Fruit fly (Drosophila melanogaster): ENCODE results near the gene IPIP.

IPIP gene

DNA sequence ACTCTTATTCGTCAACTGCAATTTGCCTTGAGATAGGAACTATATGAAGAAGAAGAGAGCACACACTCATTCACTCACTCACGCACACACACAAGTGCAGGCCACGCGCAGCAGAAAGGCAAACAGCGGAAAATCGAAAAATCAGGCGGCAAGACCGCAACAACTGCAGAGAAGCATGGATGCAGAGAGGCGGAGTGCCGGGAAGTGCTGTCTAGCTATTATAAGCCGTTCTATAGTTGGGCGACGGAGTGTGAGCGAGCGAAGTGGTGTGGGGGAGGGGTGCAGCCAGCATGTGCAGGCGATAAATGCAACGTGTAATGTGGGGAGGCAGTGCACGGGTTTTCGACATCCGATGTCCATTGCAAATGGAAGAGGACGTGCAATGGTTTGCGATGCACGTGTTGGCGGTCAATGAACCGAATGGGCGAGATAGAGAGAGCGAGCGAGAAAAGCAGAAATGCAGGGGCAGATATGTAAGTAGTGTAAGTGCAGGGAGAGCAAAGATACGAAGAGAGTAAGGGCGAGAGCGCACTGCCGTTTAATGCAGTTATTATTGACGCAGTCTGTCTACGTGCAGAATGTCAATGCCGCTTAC is 31.1 kb downstream of the IPIP start (continued):
- TF ChIP-seq eve (GFP tag; optimal IDR thresholded peaks at IDR 0.05) = no peak
- TF ChIP-seq CG14014 (GFP tag; IDR thresholded peaks at IDR 0.05) = no peak
- no peak for TF ChIP-seq hkb (optimal IDR thresholded peaks at IDR 0.05)
- no peak for TF ChIP-seq hkb (GFP tag; IDR thresholded peaks at IDR 0.05)
- no peak for TF ChIP-seq CG12236 (GFP tag; optimal IDR thresholded peaks at IDR 0.05)
- TF ChIP-seq kah (GFP tag; optimal IDR thresholded peaks at IDR 0.05) = peak; percentile 46
- TF ChIP-seq CG8281 (tag; optimal IDR thresholded peaks at IDR 0.05) = no peak
- TF ChIP-seq Lhr (GFP tag; optimal IDR thresholded peaks at IDR 0.05) = no peak
- TF ChIP-seq CG11560 (tag; IDR thresholded peaks at IDR 0.05) = no peak
- TF ChIP-seq chm (GFP tag; IDR thresholded peaks at IDR 0.05) = peak; percentile 41; the same call in 1 of the 2 replicates
- no peak for TF ChIP-seq dati (GFP tag; IDR thresholded peaks at IDR 0.05)
- TF ChIP-seq Dbx (GFP tag; IDR thresholded peaks at IDR 0.05) = no peak
- no peak for TF ChIP-seq disco-r (GFP tag; optimal IDR thresholded peaks at IDR 0.05)
- TF ChIP-seq fd64A (GFP tag; optimal IDR thresholded peaks at IDR 0.05) = peak; percentile 38
- no peak for TF ChIP-seq zfh1 (GFP tag; IDR thresholded peaks at IDR 0.05)
- no peak for TF ChIP-seq Hr51 (GFP tag; optimal IDR thresholded peaks at IDR 0.05)
- TF ChIP-seq CG11085 (GFP tag; IDR thresholded peaks at IDR 0.05) = no peak
- no peak for TF ChIP-seq prd (optimal IDR thresholded peaks at IDR 0.05)
- TF ChIP-seq prd (GFP tag; IDR thresholded peaks at IDR 0.05) = peak; percentile 18; the same call in 1 of the 3 replicates
- no peak for TF ChIP-seq B-H1 (GFP tag; IDR thresholded peaks at IDR 0.05)
- peak; percentile 94 for TF ChIP-seq gcm (GFP tag; optimal IDR thresholded peaks at IDR 0.05)
- no peak for TF ChIP-seq CG15269 (tag; optimal IDR thresholded peaks at IDR 0.05)
- TF ChIP-seq CG9932 (GFP tag; IDR thresholded peaks at IDR 0.05) = no peak
- TF ChIP-seq CG10366 (GFP tag; IDR thresholded peaks at IDR 0.05) = no peak
- TF ChIP-seq CG11093 (GFP tag; IDR thresholded peaks at IDR 0.05) = no peak
- no peak for TF ChIP-seq CG31365 (tag; optimal IDR thresholded peaks at IDR 0.05)
- TF ChIP-seq CG7556 (GFP tag; optimal IDR thresholded peaks at IDR 0.05) = no peak
- no peak for TF ChIP-seq CG2202 (tag; optimal IDR thresholded peaks at IDR 0.05)
- TF ChIP-seq CG15514 (GFP tag; optimal IDR thresholded peaks at IDR 0.05) = no peak
- no peak for TF ChIP-seq Atf3 (GFP tag; optimal IDR thresholded peaks at IDR 0.05)
- TF ChIP-seq kni (GFP tag; optimal IDR thresholded peaks at IDR 0.05) = peak; percentile 99
- TF ChIP-seq lmd (GFP tag; IDR thresholded peaks at IDR 0.05) = no peak
- no peak for TF ChIP-seq eyg (GFP tag; optimal IDR thresholded peaks at IDR 0.05)
- no peak for TF ChIP-seq ssp (GFP tag; IDR thresholded peaks at IDR 0.05)
- TF ChIP-seq gro (GFP tag; optimal IDR thresholded peaks at IDR 0.05) = no peak
- TF ChIP-seq yki (optimal IDR thresholded peaks at IDR 0.05) = peak; percentile 12
- no peak for TF ChIP-seq mam (GFP tag; optimal IDR thresholded peaks at IDR 0.05)
- TF ChIP-seq CG6175 (GFP tag; IDR thresholded peaks at IDR 0.05) = no peak
- no peak for TF ChIP-seq CG6813 (GFP tag; optimal IDR thresholded peaks at IDR 0.05)
- no peak for TF ChIP-seq bowl (GFP tag; IDR thresholded peaks at IDR 0.05)
- TF ChIP-seq CG11456 (GFP tag; IDR thresholded peaks at IDR 0.05) = no peak
- TF ChIP-seq bbx (GFP tag; IDR thresholded peaks at IDR 0.05; ENCODE audit: partially characterized antibody) = no peak
- TF ChIP-seq twi (tag; optimal IDR thresholded peaks at IDR 0.05) = peak; percentile 100
- TF ChIP-seq CG2875 (GFP tag; optimal IDR thresholded peaks at IDR 0.05) = peak; percentile 11
- TF ChIP-seq chif (GFP tag; optimal IDR thresholded peaks at IDR 0.05) = no peak
- no peak for TF ChIP-seq CG3281 (GFP tag; optimal IDR thresholded peaks at IDR 0.05)
- TF ChIP-seq H2.0 (GFP tag; IDR thresholded peaks at IDR 0.05) = no peak
- no peak for TF ChIP-seq NC2β (GFP tag; optimal IDR thresholded peaks at IDR 0.05)
- no peak for TF ChIP-seq CG17568 (GFP tag; optimal IDR thresholded peaks at IDR 0.05)
- no peak for TF ChIP-seq CG9215 (GFP tag; IDR thresholded peaks at IDR 0.05)
- no peak for TF ChIP-seq CG12942 (GFP tag; optimal IDR thresholded peaks at IDR 0.05)
- TF ChIP-seq CG10209 (GFP tag; optimal IDR thresholded peaks at IDR 0.05) = no peak
- no peak for TF ChIP-seq en (GFP tag; optimal IDR thresholded peaks at IDR 0.05)
